Worm (Caenorhabditis elegans) whole organism, mixed stage, embryonic: ENCODE results near the gene K02A6.3.

Source experiments
- M03D4.4 ChIP-seq: sonication (generic microtip); optimal IDR thresholded peaks from 2 replicates; lab custom pipeline; 2017; ENCODE audit warnings: mild to moderate bottlenecking, missing genetic modification characterization, missing compliant biosample characterization
- bed-3 ChIP-seq: fragments of 200-800 bp; sonication (Bioruptor generic); optimal IDR thresholded peaks from 3 replicates; lab custom pipeline; 2018; ENCODE audit warnings: mild to moderate bottlenecking, missing genetic modification characterization, moderate library complexity, missing compliant biosample characterization
- blmp-1 ChIP-seq: fragments of 150-350 bp; optimal IDR thresholded peaks from 2 replicates; lab custom pipeline; 2014; ENCODE audit warnings: missing biosample characterization, missing genetic modification characterization
- ceh-39 ChIP-seq: fragments of 150-350 bp; optimal IDR thresholded peaks from 2 replicates; lab custom pipeline; 2014; ENCODE audit warnings: missing biosample characterization, missing genetic modification characterization
- ceh-43 ChIP-seq: fragments of 200-800 bp; sonication (Bioruptor generic); optimal IDR thresholded peaks from 2 replicates; lab custom pipeline; 2018; ENCODE audit warnings: mild to moderate bottlenecking, missing genetic modification characterization, moderate library complexity, missing compliant biosample characterization
- ceh-83 ChIP-seq: fragments of 200-800 bp; sonication (Bioruptor generic); optimal IDR thresholded peaks from 2 replicates; lab custom pipeline; 2018; ENCODE audit warnings: mild to moderate bottlenecking, missing genetic modification characterization, missing compliant biosample characterization
- ces-1 ChIP-seq: fragments of 150-350 bp; optimal IDR thresholded peaks from 2 replicates; lab custom pipeline; 2014; ENCODE audit warnings: missing biosample characterization, missing genetic modification reagents, missing genetic modification characterization
- cnd-1 ChIP-seq: fragments of 200-800 bp; sonication (Bioruptor generic); optimal IDR thresholded peaks from 2 replicates; lab custom pipeline; 2018; ENCODE audit warnings: mild to moderate bottlenecking, missing genetic modification characterization, missing compliant biosample characterization
- drap-1 ChIP-seq: fragments of 200-800 bp; sonication (Bioruptor generic); optimal IDR thresholded peaks from 3 replicates; lab custom pipeline; 2018; ENCODE audit warnings: mild to moderate bottlenecking, missing genetic modification characterization, missing compliant biosample characterization
- elt-1 ChIP-seq: sonication (generic microtip); optimal IDR thresholded peaks from 2 replicates; lab custom pipeline; 2017; ENCODE audit warnings: missing genetic modification characterization, mild to moderate bottlenecking, missing compliant biosample characterization, antibody characterized with exemption, moderate library complexity, borderline replicate concordance; ENCODE audit not compliant: insufficient read depth
- elt-3 ChIP-seq: fragments of 150-350 bp; optimal IDR thresholded peaks from 2 replicates; lab custom pipeline; 2014; ENCODE audit warnings: missing biosample characterization, missing genetic modification characterization
- flh-1 ChIP-seq: fragments of 200-800 bp; sonication (Bioruptor generic); optimal IDR thresholded peaks from 2 replicates; lab custom pipeline; 2018; ENCODE audit warnings: mild to moderate bottlenecking, missing genetic modification characterization, moderate library complexity, missing compliant biosample characterization
- ham-2 ChIP-seq: fragments of 200-800 bp; sonication (Bioruptor generic); optimal IDR thresholded peaks from 2 replicates; lab custom pipeline; 2018; ENCODE audit warnings: mild to moderate bottlenecking, missing genetic modification characterization, missing compliant biosample characterization
- hlh-1 ChIP-seq: fragments of 150-350 bp; optimal IDR thresholded peaks from 2 replicates; lab custom pipeline; 2014; ENCODE audit warnings: missing biosample characterization, missing genetic modification reagents, missing genetic modification characterization
- lin-32 ChIP-seq: fragments of 200-800 bp; sonication (Bioruptor generic); optimal IDR thresholded peaks from 2 replicates; lab custom pipeline; 2018; ENCODE audit warnings: mild to moderate bottlenecking, missing genetic modification characterization, missing compliant biosample characterization
- lsy-2 ChIP-seq: fragments of 150-350 bp; optimal IDR thresholded peaks from 2 replicates; lab custom pipeline; 2014; ENCODE audit warnings: missing biosample characterization, missing genetic modification characterization
- mab-5 ChIP-seq: fragments of 150-350 bp; optimal IDR thresholded peaks from 2 replicates; lab custom pipeline; 2014; ENCODE audit warnings: missing biosample characterization, missing genetic modification characterization
- mep-1 ChIP-seq: fragments of 150-350 bp; optimal IDR thresholded peaks from 2 replicates; lab custom pipeline; 2017; ENCODE audit warnings: missing biosample characterization, missing genetic modification reagents, missing genetic modification characterization, inconsistent platforms
- mls-2 ChIP-seq: sonication (generic microtip); optimal IDR thresholded peaks from 2 replicates; lab custom pipeline; 2016; ENCODE audit warnings: mild to moderate bottlenecking, missing genetic modification characterization, moderate library complexity, missing compliant biosample characterization
- nhr-2 ChIP-seq: fragments of 150-350 bp; optimal IDR thresholded peaks from 2 replicates; lab custom pipeline; 2014; ENCODE audit warnings: missing biosample characterization, missing genetic modification characterization
- nhr-237 ChIP-seq: fragments of 150-350 bp; optimal IDR thresholded peaks from 2 replicates; lab custom pipeline; 2014; ENCODE audit warnings: missing biosample characterization, missing genetic modification characterization
- nhr-28 ChIP-seq: fragments of 150-350 bp; optimal IDR thresholded peaks from 2 replicates; lab custom pipeline; 2014; ENCODE audit warnings: missing biosample characterization, missing genetic modification characterization
- nhr-76 ChIP-seq: sonication (generic microtip); optimal IDR thresholded peaks from 2 replicates; lab custom pipeline; 2017; ENCODE audit warnings: missing biosample characterization, missing genetic modification characterization
- pha-4 ChIP-seq: fragments of 150-350 bp; optimal IDR thresholded peaks from 2 replicates; lab custom pipeline; 2018; ENCODE audit warnings: missing biosample characterization, missing genetic modification reagents, missing genetic modification characterization
- sem-2 ChIP-seq: fragments of 200-800 bp; sonication (Bioruptor generic); optimal IDR thresholded peaks from 2 replicates; lab custom pipeline; 2018; ENCODE audit warnings: mild to moderate bottlenecking, missing genetic modification characterization, missing compliant biosample characterization
- snpc-4 ChIP-seq: fragments of 150-350 bp; optimal IDR thresholded peaks from 2 replicates; lab custom pipeline; 2014; ENCODE audit warnings: missing biosample characterization, missing genetic modification characterization
- sptf-1 ChIP-seq: sonication (generic microtip); optimal IDR thresholded peaks from 2 replicates; lab custom pipeline; 2017; ENCODE audit warnings: mild to moderate bottlenecking, missing genetic modification characterization, moderate library complexity, missing compliant biosample characterization
- tbx-8 ChIP-seq: fragments of 200-800 bp; sonication (Bioruptor generic); optimal IDR thresholded peaks from 2 replicates; lab custom pipeline; 2018; ENCODE audit warnings: mild to moderate bottlenecking, missing genetic modification characterization, moderate library complexity, missing compliant biosample characterization
- unc-120 ChIP-seq: sonication (generic microtip); optimal IDR thresholded peaks from 2 replicates; lab custom pipeline; 2017; ENCODE audit warnings: missing genetic modification characterization, missing compliant biosample characterization; ENCODE audit not compliant: poor library complexity, severe bottlenecking
- unc-62 ChIP-seq: fragments of 150-350 bp; optimal IDR thresholded peaks from 2 replicates; lab custom pipeline; 2014; ENCODE audit warnings: missing biosample characterization, missing genetic modification reagents, missing genetic modification characterization
- zip-8 ChIP-seq: fragments of 150-350 bp; optimal IDR thresholded peaks from 2 replicates; lab custom pipeline; 2014; ENCODE audit warnings: missing biosample characterization, missing genetic modification characterization
- ztf-11 ChIP-seq: fragments of 150-350 bp; optimal IDR thresholded peaks from 2 replicates; lab custom pipeline; 2014; ENCODE audit warnings: missing biosample characterization, missing genetic modification characterization

Gene K02A6.3

ce11 chrX:8255433-8255832, 23.7 kb upstream of the K02A6.3 start:
- TF ChIP-seq nhr-237 (no peak), blmp-1 (tag; lab: Kevin White, UChicago) (peak; percentile 42), unc-62 (GFP tag; lab: Kevin White, UChicago) (no peak), elt-3 (tag; lab: Kevin White, UChicago) (no peak)

- no peak for TF ChIP-seq sem-2 (GFP tag; lab: Kevin White, UChicago)
- no peak for TF ChIP-seq unc-120
- TF ChIP-seq ces-1, result peak; percentile 57
- no peak for TF ChIP-seq ceh-43 (GFP tag; lab: Kevin White, UChicago)
- TF ChIP-seq ham-2, result peak; percentile 49
- TF ChIP-seq, all 35 proteins: peak for 2
Observed at ce11 chrX:8252293-8252692, 20.6 kb upstream of the K02A6.3 start, which contains the start of gene M60.6. TSS of gene M60.6 (minus strand) at chrX:8252458.

ce11 chrX:8247088-8247487, 15.4 kb upstream of the K02A6.3 start:
- TF ChIP-seq hlh-1 (tag; lab: Kevin White, UChicago), result no peak

- TF ChIP-seq ceh-83 (GFP tag; lab: Kevin White, UChicago) (no peak), zip-8 (tag; lab: Kevin White, UChicago) (no peak), unc-120 (no peak), elt-3 (tag; lab: Kevin White, UChicago) (no peak), mab-5 (no peak), ceh-39 (tag; lab: Kevin White, UChicago) (no peak), nhr-76 (no peak), cnd-1 (tag; lab: Kevin White, UChicago) (no peak), sptf-1 (tag; lab: Kevin White, UChicago) (no peak), nhr-237 (no peak), drap-1 (GFP tag; lab: Kevin White, UChicago) (no peak), ces-1 (no peak)
Observed at ce11 chrX:8246126-8246525, 14.4 kb upstream of the K02A6.3 start, which contains the start of gene kqt-2. TSS of gene kqt-2 (minus strand) at chrX:8246369.

- TF ChIP-seq ces-1, result no peak
- no peak for TF ChIP-seq pha-4 (tag; lab: Kevin White, UChicago)
- TF ChIP-seq snpc-4, result no peak
- TF ChIP-seq tbx-8 (GFP tag; lab: Kevin White, UChicago), result no peak
- TF ChIP-seq sem-2 (GFP tag; lab: Kevin White, UChicago), result no peak
- no peak for TF ChIP-seq mls-2 (tag; lab: Kevin White, UChicago)
- no peak for TF ChIP-seq cnd-1 (tag; lab: Kevin White, UChicago)
- no peak for TF ChIP-seq nhr-76
- TF ChIP-seq zip-8 (tag; lab: Kevin White, UChicago), result no peak
- TF ChIP-seq unc-120, result no peak
- no peak for TF ChIP-seq bed-3 (GFP tag; lab: Kevin White, UChicago)
- no peak for TF ChIP-seq blmp-1 (tag; lab: Kevin White, UChicago)
- TF ChIP-seq lsy-2 (tag; lab: Kevin White, UChicago), result no peak
- no peak for TF ChIP-seq flh-1
- TF ChIP-seq, all 35 proteins: peak for 0
Observed at ce11 chrX:8243116-8243515, 11.4 kb upstream of the K02A6.3 start.

- TF ChIP-seq sptf-1 (tag; lab: Kevin White, UChicago) (no peak), mab-5 (no peak), mep-1 (tag; lab: Kevin White, UChicago) (no peak), nhr-237 (no peak)
Observed at ce11 chrX:8241906-8242305, 10.2 kb upstream of the K02A6.3 start, which contains the start of gene endu-2. TSS of gene endu-2 (plus strand) at chrX:8242301.

- no peak for TF ChIP-seq unc-62 (GFP tag; lab: Kevin White, UChicago)
- TF ChIP-seq mep-1 (tag; lab: Kevin White, UChicago), result no peak
- no peak for TF ChIP-seq snpc-4
- TF ChIP-seq unc-120, result no peak
- TF ChIP-seq ces-1, result no peak
- TF ChIP-seq sptf-1 (tag; lab: Kevin White, UChicago), result no peak
- no peak for TF ChIP-seq blmp-1 (tag; lab: Kevin White, UChicago)
Observed at ce11 chrX:8238639-8239055, 6.9 kb upstream of the K02A6.3 start.

- no peak for TF ChIP-seq elt-1 (tag; lab: Kevin White, UChicago)
- no peak for TF ChIP-seq ceh-83 (GFP tag; lab: Kevin White, UChicago)
- TF ChIP-seq ham-2, result no peak
- TF ChIP-seq sptf-1 (tag; lab: Kevin White, UChicago), result no peak
- TF ChIP-seq cnd-1 (tag; lab: Kevin White, UChicago), result no peak
- no peak for TF ChIP-seq ceh-43 (GFP tag; lab: Kevin White, UChicago)
- TF ChIP-seq sem-2 (GFP tag; lab: Kevin White, UChicago), result no peak
- no peak for TF ChIP-seq lsy-2 (tag; lab: Kevin White, UChicago)
- no peak for TF ChIP-seq lin-32
- no peak for TF ChIP-seq bed-3 (GFP tag; lab: Kevin White, UChicago)
- TF ChIP-seq nhr-2 (tag; lab: Kevin White, UChicago), result no peak
- TF ChIP-seq mep-1 (tag; lab: Kevin White, UChicago), result no peak
- no peak for TF ChIP-seq pha-4 (tag; lab: Kevin White, UChicago)
- TF ChIP-seq M03D4.4, result no peak
- TF ChIP-seq blmp-1 (tag; lab: Kevin White, UChicago), result no peak
- TF ChIP-seq mab-5, result no peak
- no peak for TF ChIP-seq nhr-28 (tag; lab: Kevin White, UChicago)
- no peak for TF ChIP-seq ztf-11 (tag; lab: Kevin White, UChicago)
Observed at ce11 chrX:8236515-8236914, 4.8 kb upstream of the K02A6.3 start.
